Worm (Caenorhabditis elegans) whole organism, young adult: Measurements from ENCODE around the gene cwp-4.

Source experiments
- F55B11.4 ChIP-seq: sonication (generic microtip); optimal IDR thresholded peaks from 2 replicates; lab custom pipeline; 2016; ENCODE audit warnings: missing compliant biosample characterization, missing genetic modification characterization, borderline replicate concordance; ENCODE audit not compliant: insufficient read depth
- F57C9.4 ChIP-seq: sonication (generic microtip); optimal IDR thresholded peaks from 2 replicates; lab custom pipeline; 2017; ENCODE audit warnings: mild to moderate bottlenecking, missing genetic modification characterization, missing compliant biosample characterization
- Y53F4B.3 ChIP-seq: fragments of 200-800 bp; sonication (Bioruptor generic); IDR thresholded peaks from 2 replicates; pipeline ENCODE4 v1.3.6; 2022; ENCODE audit warnings: missing genetic modification reagents, missing genetic modification characterization, missing compliant biosample characterization
- akir-1 ChIP-seq: fragments of 200-800 bp; sonication (Bioruptor generic); optimal IDR thresholded peaks from 2 replicates; lab custom pipeline; 2018; ENCODE audit warnings: mild to moderate bottlenecking, missing genetic modification characterization, moderate library complexity, missing compliant biosample characterization
- ama-1 ChIP-seq, 3 experiments: fragments of 150-350 bp in 1 of 3; sonication (generic microtip) in 2 of 3; optimal IDR thresholded peaks; 2 replicates each; lab custom pipeline; 2014 to 2018; ENCODE audit warnings: missing biosample characterization in 2 of 3, missing genetic modification characterization in 2 of 3, missing genetic modification reagents in 2 of 3
- aptf-3 ChIP-seq: fragments of 200-800 bp; sonication (Bioruptor generic); IDR thresholded peaks from 2 replicates; pipeline ENCODE4 v1.3.6; 2022; ENCODE audit warnings: missing genetic modification characterization, missing compliant biosample characterization
- bed-1 ChIP-seq: fragments of 200-800 bp; sonication (Bioruptor generic); IDR thresholded peaks from 2 replicates; pipeline ENCODE4 v1.3.6; 2022; ENCODE audit warnings: missing genetic modification reagents, missing genetic modification characterization, missing compliant biosample characterization
- cebp-2 ChIP-seq: fragments of 200-800 bp; sonication (Bioruptor generic); IDR thresholded peaks from 2 replicates; pipeline ENCODE4 v1.3.6; 2022; ENCODE audit warnings: missing genetic modification characterization, missing compliant biosample characterization
- ceh-40 ChIP-seq: fragments of 200-800 bp; sonication (Bioruptor generic); IDR thresholded peaks from 2 replicates; pipeline ENCODE4 v1.3.6; 2022; ENCODE audit warnings: missing genetic modification characterization, missing compliant biosample characterization
- egl-44 ChIP-seq: fragments of 200-800 bp; sonication (Bioruptor generic); IDR thresholded peaks from 2 replicates; pipeline ENCODE4 v1.3.6; 2022; ENCODE audit warnings: missing genetic modification reagents, missing genetic modification characterization, missing compliant biosample characterization
- hlh-12 ChIP-seq: sonication (generic microtip); optimal IDR thresholded peaks from 2 replicates; lab custom pipeline; 2016; ENCODE audit warnings: missing genetic modification characterization, missing compliant biosample characterization
- hlh-26 ChIP-seq: fragments of 200-800 bp; sonication (Bioruptor generic); conservative IDR thresholded peaks from 2 replicates; pipeline ENCODE4 v1.3.6; 2022; ENCODE audit warnings: missing genetic modification reagents, missing genetic modification characterization, missing compliant biosample characterization
- hrde-1 ChIP-seq: sonication (generic microtip); optimal IDR thresholded peaks from 2 replicates; lab custom pipeline; 2016; ENCODE audit warnings: missing genetic modification characterization, mild to moderate bottlenecking, missing compliant biosample characterization, moderate library complexity, missing genotype, missing genetic modification reagents, borderline replicate concordance
- lin-35 ChIP-seq, 3 experiments: fragments of 150-350 bp in 2 of 3; sonication (generic microtip) in 1 of 3; optimal IDR thresholded peaks; 2 replicates each; lab custom pipeline; 2014 to 2018; ENCODE audit warnings: missing biosample characterization in 3 of 3, missing genetic modification characterization in 3 of 3, missing genetic modification reagents in 3 of 3
- lsy-27 ChIP-seq: sonication (generic microtip); optimal IDR thresholded peaks from 2 replicates; lab custom pipeline; 2017; ENCODE audit warnings: missing genetic modification characterization, mild to moderate bottlenecking, missing compliant biosample characterization, antibody characterized with exemption, missing genotype, borderline replicate concordance; ENCODE audit not compliant: insufficient read depth
- mes-4 ChIP-seq: sonication (generic microtip); optimal IDR thresholded peaks from 2 replicates; lab custom pipeline; 2016; ENCODE audit warnings: missing genotype, missing genetic modification characterization, missing compliant biosample characterization
- nfyb-1 ChIP-seq: fragments of 200-800 bp; sonication (Bioruptor generic); IDR thresholded peaks from 2 replicates; pipeline ENCODE4 v1.3.6; 2022; ENCODE audit warnings: missing genetic modification reagents, missing genetic modification characterization, missing compliant biosample characterization

cwp-4 gene

DNA sequence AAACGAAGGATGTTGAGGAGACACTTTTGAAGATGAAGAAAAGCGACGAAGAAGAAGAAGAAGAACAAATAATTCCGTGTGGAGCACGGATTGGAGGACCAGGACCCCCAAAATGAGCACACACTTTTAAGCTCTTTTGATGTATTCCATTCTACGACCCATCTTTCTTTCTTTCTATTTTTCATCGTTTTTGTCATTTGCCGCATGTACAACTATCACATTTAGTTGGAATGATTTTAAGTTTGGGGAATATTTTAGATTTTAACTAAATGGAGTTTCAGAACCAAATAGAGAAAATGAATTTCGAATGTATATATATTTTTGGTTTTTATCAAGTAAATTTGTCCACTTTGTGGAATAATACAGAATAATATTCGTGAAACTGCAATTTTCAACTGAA is 45.5 kb downstream of the cwp-4 start, which contains the start of gene unc-46:
Gene unc-46 (minus strand): TSS at position 101 of the 400 bp plus-strand sequence.
- TF ChIP-seq lsy-27 (tag; lab: Kevin White, UChicago), result no peak

DNA sequence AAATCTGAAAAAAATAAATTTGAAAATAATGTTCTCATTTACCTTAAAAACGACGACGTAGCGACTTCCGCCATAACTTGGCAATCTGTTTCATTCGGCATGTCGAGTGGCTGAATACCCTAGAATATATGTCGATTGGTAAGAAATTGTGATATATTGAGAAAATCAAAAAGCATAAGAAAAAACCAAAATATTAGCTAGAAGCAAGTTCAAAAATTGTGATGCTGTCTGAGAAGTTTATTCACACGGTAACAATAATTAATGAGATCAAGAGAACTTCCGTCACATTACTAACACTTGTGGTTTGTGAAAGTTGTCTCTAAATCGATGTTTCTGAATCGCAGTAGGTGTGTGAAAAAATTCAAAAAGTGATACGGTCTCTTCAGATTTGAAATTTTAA is 48.6 kb downstream of the cwp-4 start, which contains the start of gene srab-1:
Gene srab-1 (minus strand): TSS at position 101 of the 400 bp plus-strand sequence.
- TF ChIP-seq hrde-1 (tag; lab: Kevin White, UChicago), result no peak
- no peak for TF ChIP-seq mes-4 (tag; lab: Kevin White, UChicago)
- TF ChIP-seq ama-1 (optimal IDR thresholded peaks at IDR 0.05; lab: Kevin White, UChicago), result no peak
- TF ChIP-seq ama-1 (GFP tag; optimal IDR thresholded peaks at IDR 0.05; lab: Kevin White, UChicago), result no peak
- TF ChIP-seq hlh-26, result no peak
- TF ChIP-seq Y53F4B.3 (GFP tag; lab: Robert Waterston, UW), result no peak
- no peak for TF ChIP-seq cebp-2
- TF ChIP-seq F55B11.4 (tag; lab: Kevin White, UChicago), result no peak
- TF ChIP-seq egl-44 (GFP tag; lab: Robert Waterston, UW), result no peak
- TF ChIP-seq hlh-12, result no peak
- no peak for TF ChIP-seq bed-1
- no peak for TF ChIP-seq lin-35 (GFP tag; optimal IDR thresholded peaks at IDR 0.05; lab: Kevin White, UChicago)
- TF ChIP-seq F57C9.4 (tag; lab: Kevin White, UChicago), result no peak
- TF ChIP-seq akir-1 (GFP tag; lab: Kevin White, UChicago), result no peak
- no peak for TF ChIP-seq nfyb-1 (GFP tag; lab: Robert Waterston, UW)

DNA sequence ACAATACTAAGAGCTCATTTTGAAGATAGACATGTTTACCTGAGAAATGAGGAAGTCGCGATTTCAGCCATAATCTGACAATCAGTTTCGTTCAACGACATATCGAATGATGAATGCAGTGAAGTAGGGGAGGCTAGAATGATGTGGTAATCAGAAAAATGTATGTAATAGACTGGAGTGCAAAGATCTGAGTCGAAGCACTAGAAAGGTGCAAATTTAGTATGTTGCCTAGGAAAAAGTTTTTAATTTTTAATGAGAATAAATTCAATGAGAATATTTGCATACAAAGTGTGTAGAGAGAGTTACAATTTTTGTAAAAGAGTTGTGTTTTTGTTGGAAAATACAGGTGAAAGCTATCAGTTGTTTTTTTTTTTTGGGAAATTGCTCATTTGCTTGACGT is 51.5 kb downstream of the cwp-4 start, which contains the start of gene srab-2:
Gene srab-2 (minus strand): TSS at position 101 of the 400 bp plus-strand sequence.
- TF ChIP-seq ama-1 (optimal IDR thresholded peaks at IDR 0.05; lab: Kevin White, UChicago) (no peak), ama-1 (GFP tag; optimal IDR thresholded peaks at IDR 0.05; lab: Kevin White, UChicago) (no peak), aptf-3 (no peak), ceh-40 (GFP tag; lab: Robert Waterston, UW) (no peak)
